Worm (Caenorhabditis elegans) whole organism, L1 larva: ENCODE results near the gene lact-8.

Source experiments
- lin-13 ChIP-seq: fragments of 150-350 bp; optimal IDR thresholded peaks from 2 replicates; lab custom pipeline; 2014; ENCODE audit warnings: missing biosample characterization, missing genetic modification reagents, missing genetic modification characterization
- nhr-71 ChIP-seq: sonication (generic microtip); optimal IDR thresholded peaks from 2 replicates; lab custom pipeline; 2016; ENCODE audit warnings: mild to moderate bottlenecking, missing genetic modification characterization, moderate library complexity, missing compliant biosample characterization

ce11 chrV:11065513-11065912, 27.9 kb downstream of the lact-8 start, which contains the start of gene nlp-80:
- TF ChIP-seq nhr-71 (tag; lab: Kevin White, UChicago), result no peak
- no peak for TF ChIP-seq lin-13 (GFP tag; lab: Kevin White, UChicago)
